Worm (Caenorhabditis elegans): Measurements from ENCODE around the gene sqst-2.
"Not testable (repeated sequence)": the region's sequence is repeated elsewhere in the genome, so short reads cannot be mapped to it uniquely, and the experiment has no call there.

DNA sequence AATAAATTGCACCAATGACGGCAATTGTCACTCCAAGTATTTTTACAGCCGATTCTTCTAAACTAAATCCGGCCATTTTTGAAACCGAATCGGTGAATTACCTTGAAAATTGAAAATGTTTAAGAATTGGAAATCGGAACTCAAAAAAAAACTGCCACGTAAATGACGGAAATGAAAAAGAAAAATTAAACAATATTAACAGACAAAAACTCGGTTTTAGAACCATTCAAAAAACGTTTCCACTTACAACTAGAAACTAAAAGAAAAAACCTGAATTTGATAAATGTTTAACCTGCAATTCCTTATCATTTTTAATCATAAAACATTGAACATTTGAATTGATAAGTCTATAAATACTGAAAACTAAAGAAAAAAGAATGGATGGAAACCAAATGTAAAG, 36.2 kb upstream of the sqst-2 start, which contains the start of gene Y40C5A.4:
- TF ChIP-seq lsy-2 (tag; optimal IDR thresholded peaks at IDR 0.05); lin-13 (tag; optimal IDR thresholded peaks at IDR 0.05); nhr-76 (tag; optimal IDR thresholded peaks at IDR 0.05); snpc-4 (tag; optimal IDR thresholded peaks at IDR 0.05); lin-32 (GFP tag; optimal IDR thresholded peaks at IDR 0.05); ces-1 (GFP tag; optimal IDR thresholded peaks at IDR 0.05); nhr-28 (tag; optimal IDR thresholded peaks at IDR 0.05); blmp-1 (tag; optimal IDR thresholded peaks at IDR 0.05); M03D4.4 (tag; optimal IDR thresholded peaks at IDR 0.05); nhr-237 (tag; optimal IDR thresholded peaks at IDR 0.05); unc-39 (tag; optimal IDR thresholded peaks at IDR 0.05); unc-120 (tag; optimal IDR thresholded peaks at IDR 0.05; ENCODE audit: poor library complexity, severe bottlenecking); ztf-11 (tag; optimal IDR thresholded peaks at IDR 0.05): not testable (repeated sequence)

All from whole organism, mixed stage, embryonic.